Worm (Caenorhabditis elegans): Measurements from ENCODE around the gene act-3.

- TF ChIP-seq flt-1 (GFP tag; IDR thresholded peaks at IDR 0.05), result no peak
- no peak for TF ChIP-seq cog-1 (tag; optimal IDR thresholded peaks at IDR 0.05)
- TF ChIP-seq ref-1 (GFP tag; conservative IDR thresholded peaks at IDR 0.05), result no peak
- no peak for TF ChIP-seq ztf-23 (GFP tag; IDR thresholded peaks at IDR 0.05)
- no peak for TF ChIP-seq tab-1 (GFP tag; IDR thresholded peaks at IDR 0.05)
- no peak for TF ChIP-seq med-1 (GFP tag; optimal IDR thresholded peaks at IDR 0.05; ENCODE audit: insufficient read depth)
Measured at ce11 chrV:11104408-11104807, 30.1 kb upstream of the act-3 start.
